Fruit fly (Drosophila melanogaster): ENCODE data around the gene TM9SF3.

Gene TM9SF3

dm6 chr3L:5594853-5595593, 8.8 kb downstream of the TM9SF3 start, which contains the start of the genes Alp10 and Alp9:
Gene Alp10, minus strand, starts transcription at chr3L:5595272.
Gene Alp9, plus strand, starts transcription at chr3L:5595542.
- no peak for TF ChIP-seq Crg-1 (GFP tag; optimal IDR thresholded peaks at IDR 0.05)
- TF ChIP-seq bab1 (GFP tag; optimal IDR thresholded peaks at IDR 0.05), result no peak
- peak; percentile 47 for TF ChIP-seq kay (GFP tag; ENCODE audit: borderline replicate concordance)
- no peak for TF ChIP-seq CG5204 (GFP tag; optimal IDR thresholded peaks at IDR 0.05)
- no peak for TF ChIP-seq CG12768 (GFP tag; optimal IDR thresholded peaks at IDR 0.05)
- no peak for TF ChIP-seq tj (GFP tag; optimal IDR thresholded peaks at IDR 0.05)
- no peak for TF ChIP-seq Mnt (GFP tag; optimal IDR thresholded peaks at IDR 0.05)

- TF ChIP-seq CG11617 (GFP tag; optimal IDR thresholded peaks at IDR 0.05), result no peak
- TF ChIP-seq CG12768 (GFP tag; optimal IDR thresholded peaks at IDR 0.05), result no peak
- no peak for TF ChIP-seq tj (GFP tag; optimal IDR thresholded peaks at IDR 0.05)
- TF ChIP-seq CG33017 (tag; optimal IDR thresholded peaks at IDR 0.05), result no peak
- no peak for TF ChIP-seq bab1 (GFP tag; optimal IDR thresholded peaks at IDR 0.05)
- TF ChIP-seq Mnt (GFP tag; optimal IDR thresholded peaks at IDR 0.05), result no peak
- no peak for TF ChIP-seq Crg-1 (GFP tag; optimal IDR thresholded peaks at IDR 0.05)
- TF ChIP-seq pad (GFP tag; optimal IDR thresholded peaks at IDR 0.05), result no peak
- TF ChIP-seq kay (GFP tag; ENCODE audit: borderline replicate concordance), result no peak
- no peak for TF ChIP-seq Hr96 (GFP tag; optimal IDR thresholded peaks at IDR 0.05)
- no peak for TF ChIP-seq ovo (GFP tag; optimal IDR thresholded peaks at IDR 0.05)
- TF ChIP-seq CG7101 (tag; optimal IDR thresholded peaks at IDR 0.05), result no peak
- no peak for TF ChIP-seq toe (GFP tag; optimal IDR thresholded peaks at IDR 0.05)
- TF ChIP-seq CG14711 (tag; optimal IDR thresholded peaks at IDR 0.05), result no peak
- TF ChIP-seq CG5204 (GFP tag; optimal IDR thresholded peaks at IDR 0.05), result no peak
- TF ChIP-seq Clk (GFP tag; optimal IDR thresholded peaks at IDR 0.05), result no peak
- TF ChIP-seq cnc (optimal IDR thresholded peaks at IDR 0.05), result no peak
- no peak for TF ChIP-seq cic (GFP tag; optimal IDR thresholded peaks at IDR 0.05)
Measured at dm6 chr3L:5594163-5594715, 9.5 kb downstream of the TM9SF3 start.

- TF ChIP-seq CG33017 (tag; optimal IDR thresholded peaks at IDR 0.05) (no peak), Clk (GFP tag; optimal IDR thresholded peaks at IDR 0.05) (no peak), tj (GFP tag; optimal IDR thresholded peaks at IDR 0.05) (peak; percentile 91), CG7101 (tag; optimal IDR thresholded peaks at IDR 0.05) (no peak)
Measured at dm6 chr3L:5592437-5592836, 11.3 kb downstream of the TM9SF3 start, which contains the start of gene spo. Gene spo, minus strand, starts transcription at chr3L:5592571.

dm6 chr3L:5583295-5583707, 20.5 kb downstream of the TM9SF3 start:
- TF ChIP-seq toe (GFP tag; optimal IDR thresholded peaks at IDR 0.05), result peak; percentile 91
- no peak for TF ChIP-seq kay (GFP tag; ENCODE audit: borderline replicate concordance)
- peak; percentile 67 for TF ChIP-seq Crg-1 (GFP tag; optimal IDR thresholded peaks at IDR 0.05)
- TF ChIP-seq ovo (GFP tag; optimal IDR thresholded peaks at IDR 0.05), result peak; percentile 67
- peak; percentile 53 for TF ChIP-seq CG33017 (tag; optimal IDR thresholded peaks at IDR 0.05)
- TF ChIP-seq Hr96 (GFP tag; optimal IDR thresholded peaks at IDR 0.05), result peak; percentile 79
- peak; percentile 63 for TF ChIP-seq pad (GFP tag; optimal IDR thresholded peaks at IDR 0.05)
- TF ChIP-seq CG12768 (GFP tag; optimal IDR thresholded peaks at IDR 0.05), result peak; percentile 69
- TF ChIP-seq CG7045 (GFP tag; optimal IDR thresholded peaks at IDR 0.05), result peak; percentile 75
- TF ChIP-seq Mnt (GFP tag; optimal IDR thresholded peaks at IDR 0.05), result peak; percentile 67
- peak; percentile 51 for TF ChIP-seq CG11617 (GFP tag; optimal IDR thresholded peaks at IDR 0.05)
- TF ChIP-seq CG7101 (tag; optimal IDR thresholded peaks at IDR 0.05), result peak; percentile 77
- TF ChIP-seq tj (GFP tag; optimal IDR thresholded peaks at IDR 0.05), result peak; percentile 47
- TF ChIP-seq cnc (optimal IDR thresholded peaks at IDR 0.05), result no peak
- TF ChIP-seq CG14711 (tag; optimal IDR thresholded peaks at IDR 0.05), result peak; percentile 75
- peak; percentile 83 for TF ChIP-seq CG5204 (GFP tag; optimal IDR thresholded peaks at IDR 0.05)
- TF ChIP-seq CG1620 (GFP tag; optimal IDR thresholded peaks at IDR 0.05), result peak; percentile 82
- TF ChIP-seq cic (GFP tag; optimal IDR thresholded peaks at IDR 0.05), result no peak
- peak; percentile 71 for TF ChIP-seq Clk (GFP tag; optimal IDR thresholded peaks at IDR 0.05)
- TF ChIP-seq bab1 (GFP tag; optimal IDR thresholded peaks at IDR 0.05), result peak; percentile 85

dm6 chr3L:5581542-5581941, 22.2 kb downstream of the TM9SF3 start:
- TF ChIP-seq CG1620 (GFP tag; optimal IDR thresholded peaks at IDR 0.05) (no peak), cnc (optimal IDR thresholded peaks at IDR 0.05) (no peak), tj (GFP tag; optimal IDR thresholded peaks at IDR 0.05) (no peak), ovo (GFP tag; optimal IDR thresholded peaks at IDR 0.05) (no peak), CG7045 (GFP tag; optimal IDR thresholded peaks at IDR 0.05) (no peak), toe (GFP tag; optimal IDR thresholded peaks at IDR 0.05) (no peak), cic (GFP tag; optimal IDR thresholded peaks at IDR 0.05) (no peak), Crg-1 (GFP tag; optimal IDR thresholded peaks at IDR 0.05) (no peak), CG33017 (tag; optimal IDR thresholded peaks at IDR 0.05) (no peak), bab1 (GFP tag; optimal IDR thresholded peaks at IDR 0.05) (no peak), Hr96 (GFP tag; optimal IDR thresholded peaks at IDR 0.05) (no peak), CG11617 (GFP tag; optimal IDR thresholded peaks at IDR 0.05) (no peak), CG7101 (tag; optimal IDR thresholded peaks at IDR 0.05) (no peak), CG5204 (GFP tag; optimal IDR thresholded peaks at IDR 0.05) (no peak), CG14711 (tag; optimal IDR thresholded peaks at IDR 0.05) (no peak), kay (GFP tag; ENCODE audit: borderline replicate concordance) (no peak)

Measured in whole organism, adult.